Worm (Caenorhabditis elegans): ENCODE data around the gene aco-2.

ce11 chrIII:7925968-7926367 lies 47.5 kb upstream of the aco-2 start:
- no peak for TF ChIP-seq zag-1 (tag; optimal IDR thresholded peaks at IDR 0.05)
- no peak for TF ChIP-seq ceh-28 (tag; optimal IDR thresholded peaks at IDR 0.05)
- TF ChIP-seq R02D3.7 (tag; optimal IDR thresholded peaks at IDR 0.05): no peak

Measured in whole organism, L4 larva.